Worm (Caenorhabditis elegans): Measurements from ENCODE around the gene srbc-84.

Gene srbc-84

ce11 chrV:16259684-16260083 lies 39.1 kb upstream of the srbc-84 start, which contains the start of gene nhr-127:
Gene nhr-127 (plus strand): TSS chrV:16259984.
- TF ChIP-seq sea-2 (GFP tag; optimal IDR thresholded peaks at IDR 0.05) (no peak), hmg-11 (tag; optimal IDR thresholded peaks at IDR 0.05) (no peak), ceh-82 (tag; optimal IDR thresholded peaks at IDR 0.05) (no peak), nhr-23 (tag; optimal IDR thresholded peaks at IDR 0.05) (no peak), ama-1 (optimal IDR thresholded peaks at IDR 0.05) (no peak), nhr-12 (tag; optimal IDR thresholded peaks at IDR 0.05) (no peak), pha-4 (tag; optimal IDR thresholded peaks at IDR 0.05) (no peak)

DNA sequence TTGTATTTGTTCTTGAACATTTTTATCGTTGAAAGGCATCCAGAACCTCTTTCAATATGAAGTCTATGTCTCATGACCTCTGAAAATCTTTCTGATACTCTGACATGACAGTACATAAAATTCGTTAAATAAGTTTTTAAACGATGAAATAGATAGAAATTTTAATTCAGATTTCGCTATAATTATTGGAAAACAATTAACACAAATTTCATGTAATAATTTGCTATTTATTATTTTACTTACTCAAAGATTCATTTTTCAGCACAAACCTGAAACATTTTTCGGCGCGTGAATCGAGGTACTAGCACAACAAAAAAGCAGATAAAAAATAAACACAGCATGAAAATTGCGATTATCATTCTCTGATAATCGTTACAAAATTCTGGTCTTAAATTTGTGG lies 32.3 kb upstream of the srbc-84 start, which contains the start of gene T13F3.4:
Gene T13F3.4 (minus strand): TSS at position 101 of the 400 bp plus-strand sequence.
- no peak for TF ChIP-seq ceh-9 (tag; optimal IDR thresholded peaks at IDR 0.05)

DNA sequence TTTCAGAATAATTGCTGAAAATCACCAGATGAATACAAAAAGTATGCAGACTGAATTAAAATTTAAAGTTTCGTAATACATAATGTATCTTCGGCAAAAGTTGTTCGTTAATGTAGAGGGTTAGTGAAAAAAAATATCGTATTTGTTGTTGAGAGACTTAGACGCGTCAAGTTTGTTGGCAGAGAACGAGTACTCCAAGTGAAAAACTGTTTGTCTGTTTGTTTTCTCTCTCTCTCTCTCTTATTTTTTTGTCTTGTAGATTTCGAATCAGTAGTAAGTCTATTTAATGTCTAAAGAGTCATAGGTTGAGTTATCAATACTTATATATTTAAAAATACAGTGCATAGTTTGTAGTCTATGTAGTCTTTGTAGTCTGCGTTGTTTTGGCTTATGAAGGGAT lies 29.2 kb upstream of the srbc-84 start, which contains the start of the genes fbxa-2 and T13F3.8:
Gene fbxa-2 (minus strand): TSS at position 101 of the 400 bp plus-strand sequence.
Gene T13F3.8 (plus strand): TSS at position 245 of the 400 bp plus-strand sequence.
- TF ChIP-seq unc-62 (GFP tag; optimal IDR thresholded peaks at IDR 0.05) (no peak), pha-4 (tag; optimal IDR thresholded peaks at IDR 0.05) (peak; percentile 38), nfya-1 (tag; optimal IDR thresholded peaks at IDR 0.05; ENCODE audit: insufficient read depth) (no peak), nhr-43 (tag; optimal IDR thresholded peaks at IDR 0.05; ENCODE audit: poor library complexity, severe bottlenecking) (no peak), jun-1 (tag; optimal IDR thresholded peaks at IDR 0.05) (no peak)

ce11 chrV:16271121-16271520 lies 27.6 kb upstream of the srbc-84 start, which contains the start of gene T13F3.6:
Gene T13F3.6 (minus strand): TSS chrV:16271221.
- no peak for TF ChIP-seq unc-62 (GFP tag; optimal IDR thresholded peaks at IDR 0.05)
- no peak for TF ChIP-seq lsy-12 (tag; optimal IDR thresholded peaks at IDR 0.05)
- TF ChIP-seq pha-4 (tag; optimal IDR thresholded peaks at IDR 0.05), result no peak
- no peak for TF ChIP-seq egl-5 (tag; optimal IDR thresholded peaks at IDR 0.05)

DNA sequence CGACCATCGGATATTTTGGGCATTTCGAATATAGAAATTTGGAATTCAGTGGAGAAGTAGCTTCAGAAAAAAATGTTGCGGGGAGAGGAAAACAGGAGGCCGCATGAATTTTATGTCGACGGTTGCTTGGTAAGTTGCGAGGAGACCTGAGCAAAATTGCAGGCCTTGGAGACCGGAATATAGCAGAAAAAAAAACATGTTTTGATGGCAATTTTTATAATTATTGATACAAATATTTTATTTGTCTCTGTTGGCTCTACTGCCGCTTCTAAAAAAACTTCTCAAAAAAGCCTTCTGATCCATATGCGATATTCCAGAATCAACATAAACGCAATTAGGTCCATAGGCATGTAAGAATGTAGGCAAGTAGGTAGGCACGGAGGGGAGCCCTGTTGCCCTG lies 23.4 kb upstream of the srbc-84 start, which contains the start of gene pacl-1:
Gene pacl-1 (minus strand): TSS at position 101 of the 400 bp plus-strand sequence.
- TF ChIP-seq ztf-11 (tag; optimal IDR thresholded peaks at IDR 0.05), result no peak

ce11 chrV:16277918-16278317 lies 20.9 kb upstream of the srbc-84 start, which contains the start of gene cyp-37B1:
Gene cyp-37B1 (plus strand): TSS chrV:16278116.
- TF ChIP-seq zag-1 (tag; optimal IDR thresholded peaks at IDR 0.05) (no peak), pha-4 (tag; optimal IDR thresholded peaks at IDR 0.05) (peak; percentile 73), elt-1 (tag; optimal IDR thresholded peaks at IDR 0.05) (no peak), jun-1 (tag; optimal IDR thresholded peaks at IDR 0.05) (peak; percentile 10), pqm-1 (tag; optimal IDR thresholded peaks at IDR 0.05) (peak; percentile 97), elt-2 (tag; optimal IDR thresholded peaks at IDR 0.05) (peak; percentile 93)

DNA sequence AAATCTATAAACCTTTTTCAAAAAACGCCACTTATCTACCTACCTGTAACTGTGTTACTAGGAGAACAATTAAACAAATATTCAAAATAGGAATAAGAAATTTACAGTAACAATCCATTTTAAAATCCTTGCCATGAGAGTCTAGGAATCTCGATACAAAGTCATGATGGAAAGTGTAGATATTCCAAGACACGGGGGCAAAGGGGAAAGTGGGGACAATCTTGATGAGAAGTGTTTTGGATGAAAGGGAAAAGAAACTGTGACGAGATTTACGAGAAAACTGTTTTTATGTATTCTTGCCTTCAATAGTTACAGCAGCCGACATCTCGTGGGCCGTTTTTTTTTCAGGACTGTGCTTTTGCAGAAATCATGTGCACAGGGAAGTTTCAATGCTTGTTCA lies 16.6 kb upstream of the srbc-84 start, which contains the start of gene F28G4.2:
Gene F28G4.2 (minus strand): TSS at position 175 of the 400 bp plus-strand sequence.
- no peak for TF ChIP-seq nhr-25 (tag; optimal IDR thresholded peaks at IDR 0.05)

DNA sequence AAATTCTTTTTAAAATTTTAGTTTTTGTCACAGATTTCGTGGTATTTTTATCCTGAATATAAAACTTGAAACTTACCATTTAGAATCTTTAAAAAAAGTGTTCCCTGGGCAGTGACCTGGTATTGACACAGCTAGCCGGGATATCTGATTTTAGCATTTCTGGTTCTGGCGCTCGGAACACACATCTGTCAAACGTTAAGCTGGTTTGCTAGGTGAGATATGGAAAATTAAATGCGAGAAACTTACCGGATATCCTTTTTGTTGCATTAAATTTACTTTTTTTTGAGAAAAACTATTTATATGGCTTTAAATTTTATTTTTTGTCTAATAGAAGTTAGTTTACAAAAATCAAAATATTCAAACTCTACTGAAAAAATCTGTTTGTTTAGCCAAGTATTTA lies 13.0 kb upstream of the srbc-84 start, which contains the start of gene F28G4.4:
Gene F28G4.4 (minus strand): TSS at position 101 of the 400 bp plus-strand sequence.
- TF ChIP-seq egl-27 (tag; optimal IDR thresholded peaks at IDR 0.05), result no peak
- no peak for TF ChIP-seq nhr-237 (tag; optimal IDR thresholded peaks at IDR 0.05)
- no peak for TF ChIP-seq tbx-2 (tag; optimal IDR thresholded peaks at IDR 0.05)
- no peak for TF ChIP-seq ZK546.5 (tag; optimal IDR thresholded peaks at IDR 0.05)
- TF ChIP-seq fos-1 (tag; optimal IDR thresholded peaks at IDR 0.05), result no peak
- no peak for TF ChIP-seq eor-1 (tag; optimal IDR thresholded peaks at IDR 0.05)
- no peak for TF ChIP-seq snpc-4 (tag; optimal IDR thresholded peaks at IDR 0.05)
- no peak for TF ChIP-seq nhr-12 (tag; optimal IDR thresholded peaks at IDR 0.05)
- no peak for TF ChIP-seq zag-1 (tag; optimal IDR thresholded peaks at IDR 0.05)
- TF ChIP-seq ceh-28 (tag; optimal IDR thresholded peaks at IDR 0.05), result no peak
- no peak for TF ChIP-seq nhr-43 (tag; optimal IDR thresholded peaks at IDR 0.05; ENCODE audit: poor library complexity, severe bottlenecking)
- no peak for TF ChIP-seq hmg-11 (tag; optimal IDR thresholded peaks at IDR 0.05)
- TF ChIP-seq nhr-11 (tag; optimal IDR thresholded peaks at IDR 0.05), result no peak
- TF ChIP-seq elt-1 (tag; optimal IDR thresholded peaks at IDR 0.05), result no peak
- no peak for TF ChIP-seq nfya-1 (tag; optimal IDR thresholded peaks at IDR 0.05; ENCODE audit: insufficient read depth)
- TF ChIP-seq fkh-2 (tag; optimal IDR thresholded peaks at IDR 0.05), result no peak
- no peak for TF ChIP-seq pha-4 (tag; optimal IDR thresholded peaks at IDR 0.05)
